Worm (Caenorhabditis elegans) whole organism, L3 larva: ENCODE results near the gene mrpl-51.
A peak's percentile ranks its signal among the peaks of the same experiment; 100 is the strongest.

Source experiments
- R02D3.7 ChIP-seq: fragments of 150-350 bp; optimal IDR thresholded peaks from 2 replicates; lab custom pipeline; 2014; ENCODE audit warnings: missing biosample characterization, missing genetic modification characterization
- ZK546.5 ChIP-seq: sonication (generic microtip); optimal IDR thresholded peaks from 2 replicates; lab custom pipeline; 2017; ENCODE audit warnings: missing biosample characterization, missing genetic modification characterization
- aly-2 ChIP-seq: fragments of 150-350 bp; optimal IDR thresholded peaks from 2 replicates; lab custom pipeline; 2014; ENCODE audit warnings: missing biosample characterization, missing genetic modification characterization
- ama-1 ChIP-seq: fragments of 150-350 bp; optimal IDR thresholded peaks from 2 replicates; lab custom pipeline; 2018
- ceh-16 ChIP-seq: sonication (generic microtip); optimal IDR thresholded peaks from 2 replicates; lab custom pipeline; 2017; ENCODE audit warnings: missing biosample characterization, missing genetic modification characterization
- ceh-28 ChIP-seq: fragments of 150-350 bp; optimal IDR thresholded peaks from 2 replicates; lab custom pipeline; 2014; ENCODE audit warnings: missing biosample characterization, missing genetic modification reagents, missing genetic modification characterization
- ceh-82 ChIP-seq: fragments of 150-350 bp; optimal IDR thresholded peaks from 2 replicates; lab custom pipeline; 2014; ENCODE audit warnings: missing biosample characterization, missing genetic modification characterization
- daf-12 ChIP-seq: fragments of 150-350 bp; optimal IDR thresholded peaks from 2 replicates; lab custom pipeline; 2014; ENCODE audit warnings: missing biosample characterization, missing genetic modification reagents, missing genetic modification characterization
- egl-5 ChIP-seq: fragments of 150-350 bp; optimal IDR thresholded peaks from 2 replicates; lab custom pipeline; 2017; ENCODE audit warnings: missing biosample characterization, missing genetic modification reagents, missing genetic modification characterization, inconsistent platforms
- elt-1 ChIP-seq: fragments of 150-350 bp; optimal IDR thresholded peaks from 2 replicates; lab custom pipeline; 2014; ENCODE audit warnings: missing biosample characterization, missing genetic modification characterization
- elt-2 ChIP-seq: sonication (generic microtip); optimal IDR thresholded peaks from 2 replicates; lab custom pipeline; 2016; ENCODE audit warnings: missing genetic modification reagents, mild to moderate bottlenecking, missing genetic modification characterization, missing compliant biosample characterization
- eor-1 ChIP-seq, 2 experiments: fragments of 150-350 bp; optimal IDR thresholded peaks; 2 replicates each; lab custom pipeline; 2014 to 2018; ENCODE audit warnings: missing biosample characterization in 2 of 2, missing genetic modification characterization in 2 of 2
- fkh-10 ChIP-seq: sonication (generic microtip); optimal IDR thresholded peaks from 2 replicates; lab custom pipeline; 2017; ENCODE audit warnings: missing biosample characterization, missing genetic modification reagents, missing genetic modification characterization
- fos-1 ChIP-seq: fragments of 150-350 bp; optimal IDR thresholded peaks from 2 replicates; lab custom pipeline; 2014; ENCODE audit warnings: missing biosample characterization, missing genetic modification characterization
- hmg-11 ChIP-seq: sonication (generic microtip); optimal IDR thresholded peaks from 2 replicates; lab custom pipeline; 2016; ENCODE audit warnings: missing genetic modification characterization, missing compliant biosample characterization
- jun-1 ChIP-seq: fragments of 150-350 bp; optimal IDR thresholded peaks from 2 replicates; lab custom pipeline; 2014; ENCODE audit warnings: missing biosample characterization, missing genetic modification reagents, missing genetic modification characterization
- lin-15B ChIP-seq: fragments of 150-350 bp; optimal IDR thresholded peaks from 2 replicates; lab custom pipeline; 2014; ENCODE audit warnings: missing biosample characterization, missing genetic modification characterization
- lin-39 ChIP-seq: fragments of 150-350 bp; optimal IDR thresholded peaks from 2 replicates; lab custom pipeline; 2018; ENCODE audit warnings: missing biosample characterization, missing genetic modification reagents, missing genetic modification characterization
- lsy-12 ChIP-seq: sonication (generic microtip); optimal IDR thresholded peaks from 2 replicates; lab custom pipeline; 2016; ENCODE audit warnings: mild to moderate bottlenecking, missing genetic modification characterization, missing compliant biosample characterization
- mdl-1 ChIP-seq: fragments of 150-350 bp; optimal IDR thresholded peaks from 2 replicates; lab custom pipeline; 2014; ENCODE audit warnings: missing biosample characterization, missing genetic modification characterization
- mml-1 ChIP-seq: fragments of 150-350 bp; sonication (generic microtip); optimal IDR thresholded peaks from 3 replicates; lab custom pipeline; 2014; ENCODE audit warnings: missing biosample characterization, missing genetic modification characterization
- nfya-1 ChIP-seq: sonication (generic microtip); optimal IDR thresholded peaks from 2 replicates; lab custom pipeline; 2017; ENCODE audit warnings: missing genetic modification characterization, mild to moderate bottlenecking, missing compliant biosample characterization, antibody characterized with exemption, moderate library complexity; ENCODE audit not compliant: insufficient read depth
- nhr-11 ChIP-seq: fragments of 150-350 bp; optimal IDR thresholded peaks from 2 replicates; lab custom pipeline; 2014; ENCODE audit warnings: missing biosample characterization, missing genetic modification characterization
- nhr-12 ChIP-seq: fragments of 150-350 bp; optimal IDR thresholded peaks from 2 replicates; lab custom pipeline; 2014; ENCODE audit warnings: missing biosample characterization, missing genetic modification characterization
- nhr-23 ChIP-seq: fragments of 150-350 bp; optimal IDR thresholded peaks from 2 replicates; lab custom pipeline; 2014; ENCODE audit warnings: missing biosample characterization, missing genetic modification reagents, missing genetic modification characterization
- nhr-237 ChIP-seq: fragments of 150-350 bp; optimal IDR thresholded peaks from 2 replicates; lab custom pipeline; 2014; ENCODE audit warnings: missing biosample characterization, missing genetic modification characterization
- nhr-25 ChIP-seq: sonication (generic microtip); optimal IDR thresholded peaks from 2 replicates; lab custom pipeline; 2017; ENCODE audit warnings: missing biosample characterization, missing genetic modification characterization
- nhr-43 ChIP-seq: sonication (generic microtip); optimal IDR thresholded peaks from 2 replicates; lab custom pipeline; 2016; ENCODE audit warnings: mild to moderate bottlenecking, missing genetic modification characterization, missing compliant biosample characterization; ENCODE audit not compliant: poor library complexity, severe bottlenecking
- nhr-67 ChIP-seq: fragments of 150-350 bp; optimal IDR thresholded peaks from 2 replicates; lab custom pipeline; 2014; ENCODE audit warnings: missing biosample characterization, missing genetic modification characterization
- nhr-76 ChIP-seq: fragments of 150-350 bp; sonication (generic microtip); optimal IDR thresholded peaks from 5 replicates; lab custom pipeline; 2014; ENCODE audit warnings: missing biosample characterization, missing genetic modification characterization
- pha-4 ChIP-seq: fragments of 150-350 bp; optimal IDR thresholded peaks from 2 replicates; lab custom pipeline; 2014; ENCODE audit warnings: missing biosample characterization, missing genetic modification reagents, missing genetic modification characterization
- pqm-1 ChIP-seq: fragments of 150-350 bp; optimal IDR thresholded peaks from 2 replicates; lab custom pipeline; 2017; ENCODE audit warnings: missing biosample characterization, missing genetic modification characterization, inconsistent platforms
- snpc-4 ChIP-seq: fragments of 150-350 bp; optimal IDR thresholded peaks from 2 replicates; lab custom pipeline; 2014; ENCODE audit warnings: missing biosample characterization, missing genetic modification characterization
- tbx-2 ChIP-seq: sonication (generic microtip); optimal IDR thresholded peaks from 2 replicates; lab custom pipeline; 2016; ENCODE audit warnings: mild to moderate bottlenecking, missing genetic modification characterization, missing compliant biosample characterization
- unc-62 ChIP-seq: fragments of 150-350 bp; sonication (generic microtip); optimal IDR thresholded peaks from 4 replicates; lab custom pipeline; 2014; ENCODE audit warnings: missing biosample characterization, missing genetic modification reagents, missing genetic modification characterization
- zag-1 ChIP-seq: fragments of 150-350 bp; optimal IDR thresholded peaks from 2 replicates; lab custom pipeline; 2014; ENCODE audit warnings: missing biosample characterization, missing genetic modification characterization
- ztf-4 ChIP-seq: fragments of 150-350 bp; optimal IDR thresholded peaks from 2 replicates; lab custom pipeline; 2014; ENCODE audit warnings: missing biosample characterization, missing genetic modification characterization

The mrpl-51 gene

ce11 chrIV:12013120-12013519 lies 18.0 kb upstream of the mrpl-51 start, which contains the start of gene spe-17:
Gene spe-17 (plus strand): TSS chrIV:12013420.
- TF ChIP-seq elt-2 (no peak), ceh-82 (tag; lab: Kevin White, UChicago) (no peak), zag-1 (tag; lab: Kevin White, UChicago) (no peak)

- no peak for TF ChIP-seq nhr-12 (tag; lab: Kevin White, UChicago)
- no peak for TF ChIP-seq ztf-4 (tag; lab: Kevin White, UChicago)
- TF ChIP-seq unc-62, result no peak
- TF ChIP-seq lin-39 (tag; lab: Kevin White, UChicago), result no peak
- no peak for TF ChIP-seq jun-1
- TF ChIP-seq hmg-11 (tag; lab: Kevin White, UChicago), result no peak
- TF ChIP-seq nhr-23 (tag; lab: Kevin White, UChicago), result no peak
- TF ChIP-seq snpc-4, result no peak
- no peak for TF ChIP-seq ama-1 (lab: Kevin White, UChicago)
- TF ChIP-seq mml-1 (tag; lab: Kevin White, UChicago), result no peak
- no peak for TF ChIP-seq mdl-1 (tag; lab: Kevin White, UChicago)
- TF ChIP-seq pha-4 (tag; lab: Kevin White, UChicago), result no peak
- no peak for TF ChIP-seq aly-2 (tag; lab: Kevin White, UChicago)
- TF ChIP-seq nhr-67 (tag; lab: Kevin White, UChicago), result no peak
- no peak for TF ChIP-seq lsy-12 (tag; lab: Kevin White, UChicago)
- no peak for TF ChIP-seq nhr-76
- TF ChIP-seq nhr-237 (tag; lab: Kevin White, UChicago), result no peak
- no peak for TF ChIP-seq pqm-1 (tag; lab: Kevin White, UChicago)
- no peak for TF ChIP-seq ceh-82 (tag; lab: Kevin White, UChicago)
- no peak for TF ChIP-seq nhr-11
Measured at ce11 chrIV:12015586-12015985, 15.5 kb upstream of the mrpl-51 start, which contains the start of gene lips-6. Gene lips-6 (minus strand): TSS chrIV:12015686.

ce11 chrIV:12018920-12019319 lies 12.2 kb upstream of the mrpl-51 start:
- TF ChIP-seq lin-39 (tag; lab: Kevin White, UChicago), result no peak
- TF ChIP-seq ceh-82 (tag; lab: Kevin White, UChicago), result no peak
- no peak for TF ChIP-seq nfya-1
- no peak for TF ChIP-seq nhr-12 (tag; lab: Kevin White, UChicago)
- TF ChIP-seq zag-1 (tag; lab: Kevin White, UChicago), result no peak
- no peak for TF ChIP-seq hmg-11 (tag; lab: Kevin White, UChicago)
- no peak for TF ChIP-seq mdl-1 (tag; lab: Kevin White, UChicago)
- TF ChIP-seq nhr-25 (tag; lab: Kevin White, UChicago), result peak; percentile 80
- TF ChIP-seq nhr-43 (tag; lab: Kevin White, UChicago), result peak; percentile 10

ce11 chrIV:12021360-12021759 lies 9.8 kb upstream of the mrpl-51 start:
- TF ChIP-seq ceh-16 (no peak), fos-1 (tag; lab: Kevin White, UChicago) (no peak), nhr-67 (tag; lab: Kevin White, UChicago) (no peak), nhr-25 (tag; lab: Kevin White, UChicago) (peak; percentile 92), eor-1 (tag; optimal IDR thresholded peaks at IDR 0.05; lab: Kevin White, UChicago) (no peak), R02D3.7 (tag; lab: Kevin White, UChicago) (no peak), lsy-12 (tag; lab: Kevin White, UChicago) (no peak), ceh-28 (tag; lab: Kevin White, UChicago) (no peak), lin-15B (tag; lab: Kevin White, UChicago) (no peak), tbx-2 (tag; lab: Kevin White, UChicago) (no peak), unc-62 (no peak), ztf-4 (tag; lab: Kevin White, UChicago) (no peak), ZK546.5 (no peak), elt-1 (tag; lab: Kevin White, UChicago) (peak; percentile 89), nhr-237 (tag; lab: Kevin White, UChicago) (no peak), zag-1 (tag; lab: Kevin White, UChicago) (no peak), nhr-23 (tag; lab: Kevin White, UChicago) (no peak), daf-12 (tag; lab: Kevin White, UChicago) (no peak), pha-4 (tag; lab: Kevin White, UChicago) (no peak), egl-5 (tag; lab: Kevin White, UChicago) (no peak), fkh-10 (no peak), nhr-43 (tag; lab: Kevin White, UChicago) (peak; percentile 73)
